Worm (Caenorhabditis elegans): ENCODE measurements around the gene T25B6.3.

DNA sequence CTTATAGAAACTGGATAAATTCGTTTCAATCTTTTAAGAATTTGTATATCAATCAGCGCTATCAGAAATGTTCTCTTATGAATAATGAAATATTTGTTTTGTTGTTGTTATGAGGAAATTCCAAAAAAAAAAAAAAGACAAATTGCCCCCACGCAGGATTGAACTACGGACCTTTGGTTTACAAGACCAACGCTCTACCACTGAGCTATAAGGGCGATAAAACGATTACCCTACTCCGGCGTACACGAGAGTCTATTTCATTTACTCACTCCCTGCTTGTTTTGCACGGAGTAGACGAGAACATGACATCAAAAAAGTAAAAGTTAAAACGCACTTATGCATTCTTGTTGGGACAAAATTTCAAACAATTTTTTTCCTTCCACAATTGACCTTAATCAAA, 3.1 kb upstream of the T25B6.3 start:
- TF ChIP-seq snpc-4 (GFP tag; optimal IDR thresholded peaks at IDR 0.05) (peak; percentile 74), snpc-4 (tag; optimal IDR thresholded peaks at IDR 0.05) (peak in 1 of 4 experiments; percentile 30), nhr-90 (tag; optimal IDR thresholded peaks at IDR 0.05) (peak; percentile 88), Y67H2A.10 (GFP tag; conservative IDR thresholded peaks at IDR 0.05) (no peak), ets-4 (GFP tag; optimal IDR thresholded peaks at IDR 0.05) (no peak), zfh-2 (GFP tag; conservative IDR thresholded peaks at IDR 0.05) (no peak)

Data from whole organism, young adult.